Worm (Caenorhabditis elegans) whole organism, late embryonic: ENCODE results near the gene D2089.3.

Experiments used
- C08G9.2 ChIP-seq: sonication (generic microtip); optimal IDR thresholded peaks from 2 replicates; lab custom pipeline; 2016; ENCODE audit warnings: mild to moderate bottlenecking, missing genetic modification characterization, moderate library complexity, missing compliant biosample characterization
- C38D4.7 ChIP-seq: fragments of 200-800 bp; sonication (Bioruptor generic); optimal IDR thresholded peaks from 2 replicates; lab custom pipeline; 2018; ENCODE audit warnings: mild to moderate bottlenecking, missing genetic modification characterization, moderate library complexity, missing compliant biosample characterization
- F13H6.1 ChIP-seq: sonication (generic microtip); optimal IDR thresholded peaks from 2 replicates; lab custom pipeline; 2016; ENCODE audit warnings: missing genetic modification characterization, missing compliant biosample characterization
- K02D7.2 ChIP-seq: sonication (generic microtip); optimal IDR thresholded peaks from 2 replicates; lab custom pipeline; 2017; ENCODE audit warnings: mild to moderate bottlenecking, missing genetic modification characterization, missing compliant biosample characterization
- K09A11.1 ChIP-seq: sonication (generic microtip); optimal IDR thresholded peaks from 2 replicates; lab custom pipeline; 2017; ENCODE audit warnings: antibody characterized with exemption, mild to moderate bottlenecking, missing genetic modification characterization, missing compliant biosample characterization; ENCODE audit not compliant: insufficient read depth
- ahr-1 ChIP-seq: sonication (generic microtip); optimal IDR thresholded peaks from 2 replicates; lab custom pipeline; 2016; ENCODE audit warnings: missing genetic modification characterization, missing compliant biosample characterization
- ama-1 ChIP-seq: fragments of 150-350 bp; optimal IDR thresholded peaks from 2 replicates; lab custom pipeline; 2014
- ceh-14 ChIP-seq: sonication (generic microtip); optimal IDR thresholded peaks from 2 replicates; lab custom pipeline; 2016; ENCODE audit warnings: missing genotype, missing genetic modification characterization, missing compliant biosample characterization
- ceh-19 ChIP-seq: fragments of 200-800 bp; sonication (Bioruptor generic); optimal IDR thresholded peaks from 2 replicates; lab custom pipeline; 2018; ENCODE audit warnings: mild to moderate bottlenecking, missing genetic modification characterization, missing compliant biosample characterization
- ceh-2 ChIP-seq: sonication (generic microtip); optimal IDR thresholded peaks from 2 replicates; lab custom pipeline; 2016; ENCODE audit warnings: missing genotype, missing genetic modification characterization, missing compliant biosample characterization
- ceh-22 ChIP-seq: sonication (generic microtip); optimal IDR thresholded peaks from 2 replicates; lab custom pipeline; 2017; ENCODE audit warnings: missing biosample characterization, missing genetic modification characterization
- ceh-30 ChIP-seq: fragments of 150-350 bp; optimal IDR thresholded peaks from 2 replicates; lab custom pipeline; 2014; ENCODE audit warnings: missing biosample characterization, missing genetic modification characterization
- ceh-31 ChIP-seq: sonication (generic microtip); optimal IDR thresholded peaks from 2 replicates; lab custom pipeline; 2016; ENCODE audit warnings: missing genetic modification characterization, missing compliant biosample characterization
- ceh-48 ChIP-seq: sonication (generic microtip); optimal IDR thresholded peaks from 2 replicates; lab custom pipeline; 2016; ENCODE audit warnings: missing genetic modification characterization, inconsistent platforms, missing compliant biosample characterization
- ceh-6 ChIP-seq: fragments of 200-800 bp; sonication (Bioruptor generic); optimal IDR thresholded peaks from 2 replicates; lab custom pipeline; 2018; ENCODE audit warnings: mild to moderate bottlenecking, missing genetic modification characterization, missing compliant biosample characterization
- ceh-9 ChIP-seq: sonication (generic microtip); optimal IDR thresholded peaks from 2 replicates; lab custom pipeline; 2016; ENCODE audit warnings: mild to moderate bottlenecking, missing genetic modification characterization, inconsistent platforms, missing compliant biosample characterization
- ets-4 ChIP-seq: sonication (generic microtip); optimal IDR thresholded peaks from 2 replicates; lab custom pipeline; 2016; ENCODE audit warnings: missing genetic modification characterization, missing compliant biosample characterization
- fax-1 ChIP-seq: sonication (generic microtip); optimal IDR thresholded peaks from 2 replicates; lab custom pipeline; 2016; ENCODE audit warnings: missing genotype, missing genetic modification characterization, missing compliant biosample characterization
- hlh-13 ChIP-seq: fragments of 200-800 bp; sonication (Bioruptor generic); optimal IDR thresholded peaks from 2 replicates; lab custom pipeline; 2018; ENCODE audit warnings: mild to moderate bottlenecking, missing genetic modification characterization, missing compliant biosample characterization
- hlh-30 ChIP-seq: sonication (generic microtip); optimal IDR thresholded peaks from 2 replicates; lab custom pipeline; 2017; ENCODE audit warnings: antibody characterized with exemption, missing genetic modification characterization, missing compliant biosample characterization; ENCODE audit not compliant: insufficient read depth
- hlh-8 ChIP-seq: sonication (generic microtip); optimal IDR thresholded peaks from 2 replicates; lab custom pipeline; 2016; ENCODE audit warnings: missing genotype, missing genetic modification characterization, missing compliant biosample characterization
- nfya-1 ChIP-seq: sonication (generic microtip); optimal IDR thresholded peaks from 2 replicates; lab custom pipeline; 2017; ENCODE audit warnings: missing genetic modification characterization, mild to moderate bottlenecking, missing compliant biosample characterization, antibody characterized with exemption, moderate library complexity
- nhr-232 ChIP-seq: sonication (generic microtip); optimal IDR thresholded peaks from 2 replicates; lab custom pipeline; 2016; ENCODE audit warnings: missing genetic modification characterization, missing compliant biosample characterization
- pag-3 ChIP-seq: sonication (generic microtip); optimal IDR thresholded peaks from 2 replicates; lab custom pipeline; 2016; ENCODE audit warnings: missing compliant biosample characterization, missing genetic modification characterization, borderline replicate concordance
- pat-9 ChIP-seq: fragments of 200-800 bp; sonication (Bioruptor generic); optimal IDR thresholded peaks from 2 replicates; lab custom pipeline; 2018; ENCODE audit warnings: mild to moderate bottlenecking, missing genetic modification characterization, moderate library complexity, missing compliant biosample characterization
- pax-1 ChIP-seq: fragments of 150-350 bp; optimal IDR thresholded peaks from 2 replicates; lab custom pipeline; 2014; ENCODE audit warnings: missing biosample characterization, missing genetic modification characterization
- pha-4 ChIP-seq: fragments of 150-350 bp; optimal IDR thresholded peaks from 2 replicates; lab custom pipeline; 2018; ENCODE audit warnings: missing biosample characterization, missing genetic modification reagents, missing genetic modification characterization
- pqm-1 ChIP-seq: sonication (generic microtip); optimal IDR thresholded peaks from 2 replicates; lab custom pipeline; 2016; ENCODE audit warnings: missing genetic modification characterization, missing compliant biosample characterization
- pros-1 ChIP-seq: fragments of 150-350 bp; optimal IDR thresholded peaks from 2 replicates; lab custom pipeline; 2014; ENCODE audit warnings: missing biosample characterization, missing genetic modification reagents, missing genetic modification characterization
- ref-2 ChIP-seq: sonication (generic microtip); optimal IDR thresholded peaks from 2 replicates; lab custom pipeline; 2016; ENCODE audit warnings: missing genetic modification characterization, missing compliant biosample characterization
- rnt-1 ChIP-seq: sonication (generic microtip); optimal IDR thresholded peaks from 2 replicates; lab custom pipeline; 2016; ENCODE audit warnings: missing genetic modification characterization, missing compliant biosample characterization
- sdc-2 ChIP-seq: sonication (generic microtip); optimal IDR thresholded peaks from 2 replicates; lab custom pipeline; 2016; ENCODE audit warnings: missing genotype, missing genetic modification characterization, missing compliant biosample characterization
- sox-4 ChIP-seq: sonication (generic microtip); optimal IDR thresholded peaks from 2 replicates; lab custom pipeline; 2017; ENCODE audit warnings: mild to moderate bottlenecking, missing genetic modification characterization, inconsistent platforms, missing compliant biosample characterization
- syd-9 ChIP-seq: sonication (generic microtip); optimal IDR thresholded peaks from 2 replicates; lab custom pipeline; 2016; ENCODE audit warnings: mild to moderate bottlenecking, missing genetic modification characterization, moderate library complexity, missing compliant biosample characterization
- tbx-2 ChIP-seq: sonication (generic microtip); optimal IDR thresholded peaks from 2 replicates; lab custom pipeline; 2016; ENCODE audit warnings: missing genetic modification characterization, missing compliant biosample characterization
- tbx-7 ChIP-seq: sonication (generic microtip); optimal IDR thresholded peaks from 2 replicates; lab custom pipeline; 2016; ENCODE audit warnings: missing genotype, missing genetic modification characterization, missing compliant biosample characterization
- ttx-3 ChIP-seq: sonication (generic microtip); optimal IDR thresholded peaks from 2 replicates; lab custom pipeline; 2016; ENCODE audit warnings: missing genetic modification reagents, missing genetic modification characterization, missing compliant biosample characterization
- unc-42 ChIP-seq: sonication (generic microtip); optimal IDR thresholded peaks from 2 replicates; lab custom pipeline; 2016; ENCODE audit warnings: missing genotype, missing genetic modification characterization, missing compliant biosample characterization
- unc-55 ChIP-seq: sonication (generic microtip); optimal IDR thresholded peaks from 2 replicates; lab custom pipeline; 2017; ENCODE audit warnings: missing biosample characterization, missing genetic modification reagents, missing genetic modification characterization
- unc-86 ChIP-seq: sonication (generic microtip); optimal IDR thresholded peaks from 2 replicates; lab custom pipeline; 2016; ENCODE audit warnings: missing genetic modification characterization, missing compliant biosample characterization

Gene D2089.3

DNA sequence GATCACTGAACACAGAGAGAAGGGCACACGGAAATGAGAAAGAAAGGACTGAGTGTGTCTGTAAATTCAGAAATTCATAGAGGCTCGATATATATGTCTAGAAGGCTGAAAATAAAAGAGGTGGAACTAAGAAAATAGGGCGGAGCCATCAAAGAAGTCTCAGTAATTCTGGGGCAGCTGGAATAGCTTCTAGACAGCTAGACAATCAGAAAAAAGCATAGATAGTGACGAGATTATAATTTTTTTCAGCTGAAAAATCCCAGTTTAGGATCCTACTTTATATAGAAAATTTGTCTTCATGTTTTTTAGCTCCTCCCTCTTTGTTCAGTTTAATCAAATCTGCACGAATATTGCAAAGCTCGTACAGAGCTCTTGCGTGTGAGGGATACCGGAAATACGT lies at the start of gene D2089.3:
Gene D2089.3, minus strand, starts transcription at position 101 of the 400 bp plus-strand sequence.
- TF ChIP-seq sox-4 (tag; lab: Kevin White, UChicago) (no peak), nhr-232 (tag; lab: Kevin White, UChicago) (no peak), ceh-19 (GFP tag; lab: Kevin White, UChicago) (no peak), hlh-30 (tag; lab: Kevin White, UChicago) (no peak), unc-86 (no peak), rnt-1 (tag; lab: Kevin White, UChicago) (no peak), ama-1 (lab: Kevin White, UChicago) (no peak), fax-1 (tag; lab: Kevin White, UChicago) (no peak), sdc-2 (no peak), ceh-31 (no peak), ceh-30 (no peak), K09A11.1 (tag; lab: Kevin White, UChicago) (no peak), ceh-48 (tag; lab: Kevin White, UChicago) (no peak), pqm-1 (tag; lab: Kevin White, UChicago) (no peak), F13H6.1 (tag; lab: Kevin White, UChicago) (no peak), pag-3 (tag; lab: Kevin White, UChicago) (no peak)

DNA sequence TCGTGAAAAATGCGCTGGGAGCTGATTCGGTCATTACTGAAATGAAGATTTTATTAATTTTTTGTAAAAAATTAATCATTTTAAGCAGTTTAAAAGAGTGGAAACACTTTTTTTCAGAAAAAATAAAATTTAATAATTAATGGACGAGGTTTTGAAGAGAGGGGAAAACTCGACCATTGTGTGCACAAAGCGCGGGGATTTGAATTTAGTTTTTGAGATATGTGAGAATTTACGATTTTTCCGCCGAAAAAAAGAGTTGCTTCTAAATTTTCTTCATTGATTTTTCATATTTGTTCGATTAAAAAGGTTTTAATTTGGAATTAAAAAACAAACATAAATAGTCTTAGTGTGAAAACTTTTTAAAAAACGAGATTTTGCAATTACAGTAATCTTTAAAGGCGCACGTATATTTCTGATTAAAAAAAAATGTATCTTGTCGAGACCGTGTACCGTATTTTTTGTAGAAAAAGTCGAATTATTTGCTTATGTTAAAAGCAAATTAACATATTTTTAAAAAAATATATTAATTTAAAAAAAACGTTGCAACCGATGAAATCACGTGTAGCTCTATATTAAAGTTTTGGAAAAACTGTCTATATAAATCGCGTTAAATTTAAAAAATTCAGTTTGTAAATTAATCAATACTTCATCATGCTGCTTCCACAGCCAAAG lies 49.5 kb upstream of the D2089.3 start, which contains the start of the genes dph-2 and C09G5.7:
Gene dph-2, minus strand, starts transcription at position 36 of the 672 bp plus-strand sequence.
Gene C09G5.7, plus strand, starts transcription at position 622 of the 672 bp plus-strand sequence.
- TF ChIP-seq hlh-13 (GFP tag; lab: Kevin White, UChicago) = no peak
- TF ChIP-seq pha-4 (tag; lab: Kevin White, UChicago) = no peak
- TF ChIP-seq unc-42 = peak; percentile 32
- TF ChIP-seq nfya-1 = no peak
- TF ChIP-seq ceh-30 = no peak
- no peak for TF ChIP-seq F13H6.1 (tag; lab: Kevin White, UChicago)
- peak; percentile 65 for TF ChIP-seq C08G9.2
- peak; percentile 46 for TF ChIP-seq ets-4 (tag; lab: Kevin White, UChicago)
- TF ChIP-seq ceh-31 = peak; percentile 63
- TF ChIP-seq fax-1 (tag; lab: Kevin White, UChicago) = no peak
- no peak for TF ChIP-seq syd-9 (tag; lab: Kevin White, UChicago)
- TF ChIP-seq tbx-2 = peak; percentile 19
- TF ChIP-seq hlh-8 (tag; lab: Kevin White, UChicago) = peak; percentile 10
- peak; percentile 67 for TF ChIP-seq ceh-2 (tag; lab: Kevin White, UChicago)
- TF ChIP-seq K09A11.1 (tag; lab: Kevin White, UChicago) = no peak
- TF ChIP-seq tbx-7 (tag; lab: Kevin White, UChicago) = peak; percentile 26

DNA sequence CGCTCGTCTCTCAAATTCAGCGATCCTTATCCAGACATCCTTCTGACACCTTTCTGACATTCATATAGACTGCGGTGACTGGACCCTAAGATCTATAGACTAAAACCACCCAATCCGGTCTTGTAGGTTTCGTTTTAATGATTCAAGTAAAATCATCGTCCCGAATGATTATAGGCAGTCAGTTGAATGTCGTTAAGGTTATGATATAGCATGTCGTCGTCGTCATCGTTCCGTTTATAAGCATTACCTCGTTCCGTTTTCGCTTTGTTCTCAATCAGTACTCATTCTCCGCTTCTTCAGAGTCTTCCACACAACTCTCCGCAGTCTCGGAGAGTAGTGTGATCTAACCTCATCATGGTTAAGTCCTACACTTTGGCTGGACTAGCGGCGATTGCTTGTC lies 43.7 kb upstream of the D2089.3 start, which contains the start of gene bli-1:
Gene bli-1, plus strand, starts transcription at position 301 of the 400 bp plus-strand sequence.
- TF ChIP-seq pros-1 (tag; lab: Kevin White, UChicago) (no peak), ama-1 (lab: Kevin White, UChicago) (no peak), ref-2 (tag; lab: Kevin White, UChicago) (no peak), pat-9 (tag; lab: Kevin White, UChicago) (no peak), C08G9.2 (no peak), nfya-1 (no peak), nhr-232 (tag; lab: Kevin White, UChicago) (no peak), C38D4.7 (no peak), K02D7.2 (tag; lab: Kevin White, UChicago) (no peak), ceh-22 (tag; lab: Kevin White, UChicago) (no peak), ceh-6 (GFP tag; lab: Kevin White, UChicago) (no peak), syd-9 (tag; lab: Kevin White, UChicago) (no peak), unc-55 (GFP tag; lab: Kevin White, UChicago) (no peak), ttx-3 (tag; lab: Kevin White, UChicago) (no peak), pax-1 (no peak), ceh-14 (tag; lab: Kevin White, UChicago) (no peak), ahr-1 (tag; lab: Kevin White, UChicago) (no peak), ceh-9 (tag; lab: Kevin White, UChicago) (no peak)
- TF ChIP-seq, all 69 proteins: peak for 0
